Worm (Caenorhabditis elegans): ENCODE results near the gene F16B3.2.

DNA sequence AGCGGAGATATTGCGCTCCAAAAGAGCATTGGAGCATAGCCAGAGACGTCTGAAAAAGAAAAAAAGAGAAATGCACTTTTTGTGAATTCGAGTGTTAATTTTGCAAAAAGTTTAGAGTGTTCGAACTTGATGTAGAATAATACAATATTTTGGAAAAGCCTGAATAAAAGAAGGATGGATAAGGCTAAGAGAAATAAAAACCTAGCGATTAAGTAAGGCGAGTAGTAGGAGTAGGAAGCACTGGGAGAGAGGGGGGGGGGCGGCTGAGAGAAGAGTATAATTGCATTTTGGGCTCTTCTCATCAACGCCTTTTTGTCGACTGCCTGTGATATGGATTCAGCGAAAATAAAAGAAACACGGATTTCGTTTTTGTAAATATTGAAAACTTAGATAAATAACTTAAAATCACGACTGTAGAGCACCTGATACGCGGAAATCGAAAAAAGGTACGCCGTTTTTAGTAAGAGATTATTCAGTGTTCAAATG lies 3.0 kb downstream of the F16B3.2 start, which contains the start of gene F16B3.3:
- TF ChIP-seq ceh-40 (GFP tag; IDR thresholded peaks at IDR 0.05) (no peak), lir-1 (GFP tag; conservative IDR thresholded peaks at IDR 0.05) (no peak), nhr-80 (tag; optimal IDR thresholded peaks at IDR 0.05) (no peak), zim-3 (tag; optimal IDR thresholded peaks at IDR 0.05) (no peak), tlf-1 (GFP tag; optimal IDR thresholded peaks at IDR 0.05) (no peak), snpc-4 (GFP tag; optimal IDR thresholded peaks at IDR 0.05) (no peak), snpc-4 (tag; optimal IDR thresholded peaks at IDR 0.05) (no peak), dpl-1 (GFP tag; optimal IDR thresholded peaks at IDR 0.05) (no peak), pbrm-1 (GFP tag; IDR thresholded peaks at IDR 0.05) (no peak), efl-1 (GFP tag; optimal IDR thresholded peaks at IDR 0.05) (no peak), lin-26 (GFP tag; IDR thresholded peaks at IDR 0.05) (no peak)

All from whole organism, young adult.